Fruit fly (Drosophila melanogaster): ENCODE data around the gene Coq2.

The Coq2 gene

dm6 chr3R:8316344-8317105 lies at the start of gene Coq2:
Gene Coq2, minus strand, starts transcription at chr3R:8316543.
- peak; percentile 99 for TF ChIP-seq pad (GFP tag; optimal IDR thresholded peaks at IDR 0.05)
- no peak for TF ChIP-seq toe (GFP tag; optimal IDR thresholded peaks at IDR 0.05)
- peak; percentile 61 for TF ChIP-seq bab1 (GFP tag; optimal IDR thresholded peaks at IDR 0.05)
- TF ChIP-seq CG14711 (tag; optimal IDR thresholded peaks at IDR 0.05), result no peak
- TF ChIP-seq Hr96 (GFP tag; optimal IDR thresholded peaks at IDR 0.05), result no peak
- peak; percentile 21 for TF ChIP-seq tj (GFP tag; optimal IDR thresholded peaks at IDR 0.05)
- TF ChIP-seq ovo (GFP tag; optimal IDR thresholded peaks at IDR 0.05), result peak; percentile 28

DNA sequence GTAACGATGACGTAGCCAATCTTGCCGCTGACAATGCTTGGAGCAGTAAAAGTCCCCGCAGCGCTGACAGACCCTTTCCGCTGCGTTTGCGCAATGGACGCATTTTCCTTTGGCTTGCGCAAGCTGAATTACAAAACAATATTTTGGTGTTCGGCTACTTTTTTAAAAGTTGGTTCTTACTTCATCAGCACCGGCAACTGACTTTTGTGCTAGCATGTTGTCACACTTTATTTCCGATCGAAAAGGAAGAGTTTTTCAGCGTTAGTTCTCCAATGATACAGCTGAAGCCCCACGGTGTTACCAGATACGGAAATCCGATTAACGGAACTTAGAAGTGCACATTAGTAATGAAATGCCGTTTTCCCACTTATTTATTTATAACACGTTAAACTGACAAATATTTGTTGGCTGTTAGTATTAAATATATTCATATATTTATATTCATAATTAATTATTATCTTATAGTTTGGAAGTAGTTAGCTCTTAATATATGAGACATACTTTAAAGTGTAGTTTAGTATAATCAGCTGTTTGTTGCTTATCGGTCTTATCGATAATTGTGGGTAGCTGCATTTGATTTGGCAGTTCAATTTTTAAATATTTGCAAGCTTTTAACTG lies 46.0 kb upstream of the Coq2 start, which contains the start of the genes Veneno and CG7963:
Gene Veneno (minus strand): TSS at position 296 of the 618 bp plus-strand sequence.
Gene CG7963 (plus strand): TSS at position 568 of the 618 bp plus-strand sequence.
- TF ChIP-seq pad (GFP tag; optimal IDR thresholded peaks at IDR 0.05) (no peak), tj (GFP tag; optimal IDR thresholded peaks at IDR 0.05) (peak; percentile 65), cnc (optimal IDR thresholded peaks at IDR 0.05) (no peak), bab1 (GFP tag; optimal IDR thresholded peaks at IDR 0.05) (peak; percentile 4), CG12768 (GFP tag; optimal IDR thresholded peaks at IDR 0.05) (no peak), CG14711 (tag; optimal IDR thresholded peaks at IDR 0.05) (no peak), CG7045 (GFP tag; optimal IDR thresholded peaks at IDR 0.05) (no peak), ovo (GFP tag; optimal IDR thresholded peaks at IDR 0.05) (peak; percentile 68)

DNA sequence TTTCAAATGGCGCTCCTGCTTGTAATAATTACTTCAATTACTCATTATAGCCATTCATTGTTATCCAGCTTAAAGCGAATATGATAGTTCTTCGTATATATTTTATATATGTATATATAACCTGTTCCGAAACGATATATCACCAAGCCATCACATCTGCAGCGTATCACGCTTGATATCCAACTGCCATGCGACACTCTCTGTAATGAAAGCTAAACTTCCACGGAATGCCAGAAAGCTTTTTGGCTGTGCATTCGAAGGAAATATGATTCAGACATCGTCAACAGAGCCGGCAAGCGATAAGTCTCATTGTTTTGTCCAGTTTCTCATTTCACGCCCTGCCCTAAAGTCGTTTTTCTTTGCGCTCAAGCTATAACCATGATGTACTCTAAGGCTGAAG lies 41.7 kb upstream of the Coq2 start:
- TF ChIP-seq ovo (GFP tag; optimal IDR thresholded peaks at IDR 0.05) (no peak), CG5204 (GFP tag; optimal IDR thresholded peaks at IDR 0.05) (no peak), kay (GFP tag; ENCODE audit: borderline replicate concordance) (peak; percentile 93), Clk (GFP tag; optimal IDR thresholded peaks at IDR 0.05) (no peak), CG33017 (tag; optimal IDR thresholded peaks at IDR 0.05) (no peak), CG14711 (tag; optimal IDR thresholded peaks at IDR 0.05) (no peak), tj (GFP tag; optimal IDR thresholded peaks at IDR 0.05) (peak; percentile 69), Mnt (GFP tag; optimal IDR thresholded peaks at IDR 0.05) (peak; percentile 60), CG7101 (tag; optimal IDR thresholded peaks at IDR 0.05) (no peak), cnc (optimal IDR thresholded peaks at IDR 0.05) (no peak), CG1620 (GFP tag; optimal IDR thresholded peaks at IDR 0.05) (no peak), pad (GFP tag; optimal IDR thresholded peaks at IDR 0.05) (no peak), Hr96 (GFP tag; optimal IDR thresholded peaks at IDR 0.05) (no peak), CG7045 (GFP tag; optimal IDR thresholded peaks at IDR 0.05) (no peak), toe (GFP tag; optimal IDR thresholded peaks at IDR 0.05) (no peak)

- no peak for TF ChIP-seq CG11617 (GFP tag; optimal IDR thresholded peaks at IDR 0.05)
- TF ChIP-seq cic (GFP tag; optimal IDR thresholded peaks at IDR 0.05), result peak; percentile 17
These were observed 41.1 kb upstream of the Coq2 start for dm6 chr3R:8357372-8357992.

- TF ChIP-seq CG1620 (GFP tag; optimal IDR thresholded peaks at IDR 0.05) (peak; percentile 49), CG7101 (tag; optimal IDR thresholded peaks at IDR 0.05) (no peak), CG5204 (GFP tag; optimal IDR thresholded peaks at IDR 0.05) (no peak), CG12768 (GFP tag; optimal IDR thresholded peaks at IDR 0.05) (no peak), cic (GFP tag; optimal IDR thresholded peaks at IDR 0.05) (peak; percentile 89), bab1 (GFP tag; optimal IDR thresholded peaks at IDR 0.05) (no peak), CG33017 (tag; optimal IDR thresholded peaks at IDR 0.05) (no peak), Hr96 (GFP tag; optimal IDR thresholded peaks at IDR 0.05) (peak; percentile 4), kay (GFP tag; ENCODE audit: borderline replicate concordance) (peak; percentile 69), Crg-1 (GFP tag; optimal IDR thresholded peaks at IDR 0.05) (no peak), CG14711 (tag; optimal IDR thresholded peaks at IDR 0.05) (no peak), Mnt (GFP tag; optimal IDR thresholded peaks at IDR 0.05) (peak; percentile 30), CG11617 (GFP tag; optimal IDR thresholded peaks at IDR 0.05) (no peak), tj (GFP tag; optimal IDR thresholded peaks at IDR 0.05) (no peak), Clk (GFP tag; optimal IDR thresholded peaks at IDR 0.05) (no peak)
These were observed 40.4 kb upstream of the Coq2 start, which contains the start of gene stck for dm6 chr3R:8356626-8357290. Gene stck, plus strand, starts transcription at chr3R:8356978.

dm6 chr3R:8355579-8355978 lies 39.2 kb upstream of the Coq2 start:
- TF ChIP-seq CG7045 (GFP tag; optimal IDR thresholded peaks at IDR 0.05), result no peak
- no peak for TF ChIP-seq CG33017 (tag; optimal IDR thresholded peaks at IDR 0.05)
- TF ChIP-seq CG14711 (tag; optimal IDR thresholded peaks at IDR 0.05), result peak; percentile 37
- TF ChIP-seq bab1 (GFP tag; optimal IDR thresholded peaks at IDR 0.05), result peak; percentile 18
- TF ChIP-seq CG1620 (GFP tag; optimal IDR thresholded peaks at IDR 0.05), result no peak
- TF ChIP-seq Hr96 (GFP tag; optimal IDR thresholded peaks at IDR 0.05), result peak; percentile 1
- TF ChIP-seq CG5204 (GFP tag; optimal IDR thresholded peaks at IDR 0.05), result peak; percentile 5
- no peak for TF ChIP-seq Clk (GFP tag; optimal IDR thresholded peaks at IDR 0.05)
- TF ChIP-seq cic (GFP tag; optimal IDR thresholded peaks at IDR 0.05), result no peak
- TF ChIP-seq CG11617 (GFP tag; optimal IDR thresholded peaks at IDR 0.05), result no peak
- peak; percentile 0 for TF ChIP-seq CG7101 (tag; optimal IDR thresholded peaks at IDR 0.05)
- no peak for TF ChIP-seq pad (GFP tag; optimal IDR thresholded peaks at IDR 0.05)

All from whole organism, adult.